Fruit fly (Drosophila melanogaster) S2 (cell line): ENCODE results near the gene Cerk.

Source experiments
- CG8478 ChIP-seq: fragments of >200 bp; optimal IDR thresholded peaks from 2 replicates; lab custom pipeline; 2018
- CTCF ChIP-seq, 2 experiments: fragments of >200 bp; optimal IDR thresholded peaks; 2 replicates each; lab custom pipeline; 2018

- TF ChIP-seq CG8478 = no peak
- no peak for TF ChIP-seq CTCF (optimal IDR thresholded peaks at IDR 0.05; lab: Kevin White, UChicago)
These were observed 22.1 kb upstream of the Cerk start for dm6 chr3R:5390095-5390663.
